Fruit fly (Drosophila melanogaster) whole organism, embryonic: ENCODE results near the gene CG3815.

Experiments used
- Ada2b ChIP-seq: fragments of 200-800 bp; sonication (Bioruptor generic); IDR thresholded peaks from 2 replicates; pipeline ENCODE4 v1.3.6; 2022; ENCODE audit warnings: missing biosample characterization, missing genetic modification characterization
- Adf1 ChIP-seq: fragments of 200-800 bp; sonication (Bioruptor generic); IDR thresholded peaks from 2 replicates; pipeline ENCODE4 v1.3.6; 2022; ENCODE audit warnings: missing biosample characterization, missing genetic modification characterization
- CG1024 ChIP-seq: fragments of 200-800 bp; sonication (Bioruptor generic); IDR thresholded peaks from 2 replicates; pipeline ENCODE4 v1.3.6; 2022; ENCODE audit warnings: missing biosample characterization, missing genetic modification characterization
- CG14441 ChIP-seq: fragments of 200-800 bp; sonication (Bioruptor generic); IDR thresholded peaks from 2 replicates; pipeline ENCODE4 v1.3.6; 2022; ENCODE audit warnings: missing biosample characterization, missing genetic modification characterization
- CG17385 ChIP-seq: fragments of 200-800 bp; sonication (Bioruptor generic); optimal IDR thresholded peaks from 3 replicates; lab custom pipeline; 2018; ENCODE audit warnings: missing biosample characterization, mild to moderate bottlenecking, missing genetic modification characterization
- CG18764 ChIP-seq: fragments of 200-800 bp; sonication (Bioruptor generic); optimal IDR thresholded peaks from 3 replicates; lab custom pipeline; 2016; ENCODE audit warnings: missing biosample characterization, missing genetic modification characterization
- CG2889 ChIP-seq: fragments of 200-800 bp; sonication (Bioruptor generic); IDR thresholded peaks from 3 replicates; pipeline ENCODE4 v1.3.6; 2022; ENCODE audit warnings: missing biosample characterization, missing genetic modification characterization
- CG32767 ChIP-seq: fragments of 200-800 bp; sonication (Bioruptor generic); IDR thresholded peaks from 2 replicates; pipeline ENCODE4 v1.3.6; 2022; ENCODE audit warnings: missing biosample characterization, missing genetic modification characterization
- CG32772 ChIP-seq: fragments of 200-800 bp; sonication (Bioruptor generic); IDR thresholded peaks from 2 replicates; pipeline ENCODE4 v1.3.6; 2022; ENCODE audit warnings: missing biosample characterization, missing genetic modification characterization
- CG34422 ChIP-seq: fragments of 200-800 bp; sonication (Bioruptor generic); IDR thresholded peaks from 3 replicates; pipeline ENCODE4 v1.3.6; 2022; ENCODE audit warnings: missing biosample characterization, missing genetic modification characterization
- CG3726 ChIP-seq: fragments of 200-800 bp; sonication (Bioruptor generic); IDR thresholded peaks from 3 replicates; pipeline ENCODE4, ENCODE4 v1.3.6; 2022; ENCODE audit warnings: missing biosample characterization, missing genetic modification characterization
- CG4360 ChIP-seq: fragments of 200-800 bp; sonication (Bioruptor generic); IDR thresholded peaks from 2 replicates; pipeline ENCODE4 v1.3.6; 2022; ENCODE audit warnings: missing biosample characterization, missing genetic modification characterization
- CG4730 ChIP-seq: fragments of 200-800 bp; sonication (Bioruptor generic); IDR thresholded peaks from 2 replicates; pipeline ENCODE4 v1.3.6; 2022; ENCODE audit warnings: missing biosample characterization, missing genetic modification characterization
- CG4820 ChIP-seq: fragments of 200-800 bp; sonication (Bioruptor generic); optimal IDR thresholded peaks from 3 replicates; lab custom pipeline; 2016; ENCODE audit warnings: missing biosample characterization, missing genetic modification characterization
- CG6175 ChIP-seq: fragments of 200-800 bp; sonication (Bioruptor generic); IDR thresholded peaks from 3 replicates; pipeline ENCODE4 v1.3.6; 2022; ENCODE audit warnings: missing biosample characterization, missing genetic modification characterization
- CG6791 ChIP-seq: fragments of 200-800 bp; sonication (Bioruptor generic); IDR thresholded peaks from 3 replicates; pipeline ENCODE4 v1.3.6; 2022; ENCODE audit warnings: missing biosample characterization, missing genetic modification characterization; ENCODE audit not compliant: partially characterized antibody
- CG7786 ChIP-seq: fragments of 200-800 bp; sonication (Bioruptor generic); optimal IDR thresholded peaks from 2 replicates; lab custom pipeline; 2016; ENCODE audit warnings: missing biosample characterization, missing genetic modification characterization
- CG8765 ChIP-seq: fragments of 200-800 bp; sonication (Bioruptor generic); IDR thresholded peaks from 2 replicates; pipeline ENCODE4 v1.3.6; 2022; ENCODE audit warnings: missing biosample characterization, missing genetic modification characterization
- CG8924 ChIP-seq: fragments of 200-800 bp; optimal IDR thresholded peaks from 3 replicates; lab custom pipeline; 2019; ENCODE audit warnings: missing biosample characterization, mild to moderate bottlenecking, missing genetic modification characterization, moderate library complexity
- CG9727 ChIP-seq: fragments of 200-800 bp; sonication (Bioruptor generic); optimal IDR thresholded peaks from 3 replicates; lab custom pipeline; 2017; ENCODE audit warnings: missing biosample characterization, mild to moderate bottlenecking, missing genetic modification characterization
- CTCF ChIP-seq: fragments of 200-800 bp; sonication (Bioruptor generic); optimal IDR thresholded peaks from 2 replicates; lab custom pipeline; 2017; ENCODE audit warnings: missing biosample characterization, mild to moderate bottlenecking, missing genetic modification characterization, moderate library complexity
- Chrac-16 ChIP-seq: fragments of 200-800 bp; sonication (Bioruptor generic); optimal IDR thresholded peaks from 3 replicates; lab custom pipeline; 2016; ENCODE audit warnings: missing biosample characterization, missing genetic modification characterization
- Doc2 ChIP-seq: fragments of 200-800 bp; sonication (Bioruptor generic); IDR thresholded peaks from 2 replicates; pipeline ENCODE4 v1.3.6; 2022; ENCODE audit warnings: missing biosample characterization, missing genetic modification characterization
- Ets65A ChIP-seq: fragments of 200-800 bp; sonication (Bioruptor generic); peaks from one replicate; lab custom pipeline; 2016; ENCODE audit warnings: missing biosample characterization, missing genetic modification characterization
- MBD-R2 ChIP-seq: fragments of 200-800 bp; sonication (Bioruptor generic); IDR thresholded peaks from 2 replicates; pipeline ENCODE4 v1.3.6; 2022; ENCODE audit warnings: missing biosample characterization, missing genetic modification characterization
- MESR4 ChIP-seq: fragments of 200-800 bp; sonication (Bioruptor generic); optimal IDR thresholded peaks from 2 replicates; lab custom pipeline; 2018; ENCODE audit warnings: missing biosample characterization, mild to moderate bottlenecking, missing genetic modification characterization, moderate library complexity
- NK7.1 ChIP-seq: fragments of 200-800 bp; sonication (Bioruptor generic); optimal IDR thresholded peaks from 3 replicates; lab custom pipeline; 2016; ENCODE audit warnings: missing biosample characterization, missing genetic modification characterization
- Nf-YA ChIP-seq: fragments of 200-800 bp; sonication (Bioruptor generic); IDR thresholded peaks from 2 replicates; pipeline ENCODE4 v1.3.6; 2022; ENCODE audit warnings: missing biosample characterization, missing genetic modification characterization
- Nf-YB ChIP-seq: fragments of 200-800 bp; sonication (Bioruptor generic); optimal IDR thresholded peaks from 3 replicates; lab custom pipeline; 2019; ENCODE audit warnings: missing biosample characterization, mild to moderate bottlenecking, missing genetic modification characterization, moderate library complexity
- PHDP ChIP-seq: fragments of 200-800 bp; sonication (Bioruptor generic); optimal IDR thresholded peaks from 3 replicates; lab custom pipeline; 2018; ENCODE audit warnings: missing biosample characterization, mild to moderate bottlenecking, missing genetic modification characterization, moderate library complexity
- Side ChIP-seq: fragments of 200-800 bp; sonication (Bioruptor generic); optimal IDR thresholded peaks from 2 replicates; lab custom pipeline; 2016; ENCODE audit warnings: missing biosample characterization, missing genetic modification characterization
- Sox102F ChIP-seq: fragments of 200-800 bp; sonication (Bioruptor generic); optimal IDR thresholded peaks from 2 replicates; lab custom pipeline; 2018; ENCODE audit warnings: missing biosample characterization, mild to moderate bottlenecking, missing genetic modification characterization, moderate library complexity
- Xbp1 ChIP-seq: fragments of 200-800 bp; sonication (Bioruptor generic); optimal IDR thresholded peaks from 3 replicates; lab custom pipeline; 2016; ENCODE audit warnings: missing biosample characterization, mild to moderate bottlenecking, missing genetic modification characterization
- YL-1 ChIP-seq: fragments of 200-800 bp; sonication (Bioruptor generic); optimal IDR thresholded peaks from 3 replicates; lab custom pipeline; 2017; ENCODE audit warnings: missing biosample characterization, mild to moderate bottlenecking, missing genetic modification characterization
- ac ChIP-seq: fragments of 200-800 bp; sonication (Bioruptor generic); optimal IDR thresholded peaks from 3 replicates; lab custom pipeline; 2017; ENCODE audit warnings: missing biosample characterization, mild to moderate bottlenecking, missing genetic modification characterization
- bigmax ChIP-seq: fragments of 200-800 bp; sonication (Bioruptor generic); optimal IDR thresholded peaks from 2 replicates; lab custom pipeline; 2018; ENCODE audit warnings: missing biosample characterization, mild to moderate bottlenecking, missing genetic modification characterization
- chinmo ChIP-seq: fragments of 200-800 bp; sonication (Bioruptor generic); IDR thresholded peaks from 4 replicates; pipeline ENCODE4 v1.3.6; 2022; ENCODE audit warnings: missing biosample characterization, missing genetic modification characterization; ENCODE audit not compliant: partially characterized antibody
- corto ChIP-seq: fragments of 200-800 bp; sonication (Bioruptor generic); optimal IDR thresholded peaks from 2 replicates; lab custom pipeline; 2016; ENCODE audit warnings: missing biosample characterization, mild to moderate bottlenecking, missing genetic modification characterization, moderate library complexity
- crol ChIP-seq: fragments of 200-800 bp; sonication (Bioruptor generic); IDR thresholded peaks from 2 replicates; pipeline ENCODE4 v1.3.6; 2022; ENCODE audit warnings: missing biosample characterization, missing genetic modification characterization
- dpn ChIP-seq, 2 experiments: fragments of 200-800 bp; sonication (Bioruptor generic); optimal IDR thresholded peaks; 3 replicates each; lab custom pipeline; 2016; ENCODE audit warnings: missing biosample characterization in 2 of 2, missing genetic modification characterization in 2 of 2
- gcm2 ChIP-seq: fragments of 200-800 bp; sonication (Bioruptor generic); optimal IDR thresholded peaks from 2 replicates; lab custom pipeline; 2016; ENCODE audit warnings: missing biosample characterization, missing genetic modification characterization
- gsb-n ChIP-seq: fragments of 200-800 bp; sonication (Bioruptor generic); optimal IDR thresholded peaks from 3 replicates; lab custom pipeline; 2018; ENCODE audit warnings: missing biosample characterization, mild to moderate bottlenecking, missing genetic modification characterization
- hb ChIP-seq: fragments of 200-800 bp; sonication (Bioruptor generic); IDR thresholded peaks from 3 replicates; pipeline ENCODE4 v1.3.6; 2022; ENCODE audit warnings: missing biosample characterization, missing genetic modification characterization; ENCODE audit not compliant: partially characterized antibody
- inv ChIP-seq: fragments of 200-800 bp; sonication (Bioruptor generic); IDR thresholded peaks from 2 replicates; pipeline ENCODE4 v1.3.6; 2022; ENCODE audit warnings: missing biosample characterization, missing genetic modification characterization; ENCODE audit not compliant: partially characterized antibody
- maf-S ChIP-seq: fragments of 200-800 bp; sonication (Bioruptor generic); optimal IDR thresholded peaks from 2 replicates; lab custom pipeline; 2016; ENCODE audit warnings: missing biosample characterization, missing genetic modification characterization
- pho ChIP-seq: fragments of 200-800 bp; sonication (Bioruptor generic); optimal IDR thresholded peaks from 2 replicates; lab custom pipeline; 2016; ENCODE audit warnings: missing biosample characterization, missing genetic modification characterization
- rib ChIP-seq: fragments of 200-800 bp; sonication (Bioruptor generic); IDR thresholded peaks from 2 replicates; pipeline ENCODE4 v1.3.6; 2022; ENCODE audit warnings: missing biosample characterization, missing genetic modification characterization
- run ChIP-seq: fragments of 200-800 bp; sonication (Bioruptor generic); optimal IDR thresholded peaks from 3 replicates; lab custom pipeline; 2018; ENCODE audit warnings: missing biosample characterization, mild to moderate bottlenecking, missing genetic modification characterization
- sima ChIP-seq: fragments of 200-800 bp; sonication (Bioruptor generic); optimal IDR thresholded peaks from 2 replicates; lab custom pipeline; 2016; ENCODE audit warnings: missing biosample characterization, missing genetic modification characterization
- tup ChIP-seq: fragments of 200-800 bp; sonication (Bioruptor generic); optimal IDR thresholded peaks from 2 replicates; lab custom pipeline; 2016; ENCODE audit warnings: missing biosample characterization, mild to moderate bottlenecking, missing genetic modification characterization, moderate library complexity
- wek ChIP-seq: fragments of 200-800 bp; sonication (Bioruptor generic); optimal IDR thresholded peaks from 3 replicates; lab custom pipeline; 2018; ENCODE audit warnings: missing biosample characterization, mild to moderate bottlenecking, missing genetic modification characterization, moderate library complexity

The CG3815 gene

DNA sequence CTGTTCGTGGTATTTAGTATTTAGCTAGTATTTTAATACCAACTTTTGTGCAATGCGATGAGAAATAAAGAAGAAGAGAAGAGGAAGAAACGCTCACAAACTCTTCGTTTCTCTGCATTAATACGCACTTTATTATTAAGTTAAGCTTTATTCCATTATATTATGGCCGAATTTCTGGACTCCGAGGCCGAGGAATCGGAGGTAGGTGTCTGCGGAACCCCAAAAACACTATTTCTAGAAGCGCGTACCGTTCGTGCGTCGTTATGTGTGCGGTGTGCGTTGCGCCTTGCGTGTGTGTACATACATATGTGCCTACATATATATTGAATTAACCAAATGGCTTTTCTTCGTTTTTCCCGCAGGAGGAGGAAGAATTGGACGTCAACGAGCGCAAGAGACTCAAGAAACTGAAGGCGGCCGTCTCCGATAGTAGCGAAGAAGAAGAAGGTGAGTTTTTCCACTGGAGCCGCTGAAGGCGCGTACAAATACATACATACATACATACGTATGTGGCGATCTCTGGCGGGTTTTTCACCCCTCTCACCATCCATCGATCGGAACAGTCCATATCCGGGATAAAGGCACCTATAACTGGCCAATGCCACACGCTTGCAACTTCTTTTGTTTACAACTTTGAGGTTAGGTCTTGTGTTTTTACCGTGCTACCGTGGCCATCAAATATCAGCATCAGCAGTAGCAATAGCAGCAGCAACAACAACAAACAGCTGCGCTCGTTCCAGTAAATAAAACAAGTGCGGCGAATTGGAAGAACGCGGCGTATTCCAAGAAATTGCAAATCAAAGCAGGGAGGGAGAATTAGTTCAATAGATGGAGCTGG is 27.2 kb upstream of the CG3815 start, which contains the start of gene Spt6 (continued):
- TF ChIP-seq hb (GFP tag; lab: Robert Waterston, UW) (no peak), run (tag; lab: Kevin White, UChicago) (no peak), CG14441 (GFP tag; lab: Robert Waterston, UW) (no peak), inv (GFP tag; lab: Robert Waterston, UW) (no peak), CG32772 (GFP tag; lab: Robert Waterston, UW) (no peak), PHDP (tag; lab: Kevin White, UChicago) (no peak), rib (no peak), Sox102F (GFP tag; lab: Kevin White, UChicago) (no peak), CG3726 (GFP tag; lab: Robert Waterston, UW) (no peak), CTCF (GFP tag; lab: Kevin White, UChicago) (no peak), gsb-n (no peak), CG9727 (GFP tag; lab: Kevin White, UChicago) (no peak), Nf-YB (GFP tag; lab: Kevin White, UChicago) (no peak), pho (GFP tag; lab: Kevin White, UChicago) (no peak), YL-1 (GFP tag; lab: Kevin White, UChicago) (peak; percentile 70), CG1024 (GFP tag; lab: Robert Waterston, UW) (no peak), Adf1 (no peak), corto (GFP tag; lab: Kevin White, UChicago) (peak; percentile 12), Side (GFP tag; lab: Kevin White, UChicago) (no peak), Doc2 (GFP tag; lab: Robert Waterston, UW) (no peak), wek (no peak), MBD-R2 (GFP tag; lab: Robert Waterston, UW) (no peak), Nf-YA (GFP tag; lab: Robert Waterston, UW) (no peak), CG6175 (GFP tag; lab: Robert Waterston, UW) (no peak), ac (GFP tag; lab: Kevin White, UChicago) (no peak), CG8924 (tag; lab: Kevin White, UChicago) (no peak), crol (GFP tag; lab: Robert Waterston, UW) (peak; percentile 69), CG34422 (GFP tag; lab: Robert Waterston, UW) (peak; percentile 40; the same call in 1 of the 3 replicates), dpn (GFP tag; optimal IDR thresholded peaks at IDR 0.05; lab: Kevin White, UChicago) (no peak), CG7786 (GFP tag; lab: Kevin White, UChicago) (no peak), MESR4 (GFP tag; lab: Kevin White, UChicago) (peak; percentile 91), CG32767 (GFP tag; lab: Robert Waterston, UW) (peak; percentile 41), Xbp1 (GFP tag; lab: Kevin White, UChicago) (no peak), CG18764 (GFP tag; lab: Kevin White, UChicago) (no peak), bigmax (peak; percentile 95), maf-S (no peak), CG4730 (GFP tag; lab: Robert Waterston, UW) (no peak), Ets65A (GFP tag; lab: Kevin White, UChicago) (no peak), tup (GFP tag; lab: Kevin White, UChicago) (no peak), NK7.1 (no peak), gcm2 (GFP tag; lab: Kevin White, UChicago) (no peak), Chrac-16 (GFP tag; lab: Kevin White, UChicago) (no peak), chinmo (GFP tag; lab: Robert Waterston, UW) (0 out of 4 replicates have a peak, but pooled peaks have one; percentile 68), CG17385 (GFP tag; lab: Kevin White, UChicago) (peak; percentile 96), CG4820 (no peak), Ada2b (no peak), CG6791 (GFP tag; lab: Robert Waterston, UW) (no peak), CG2889 (no peak), CG8765 (no peak), CG4360 (GFP tag; lab: Robert Waterston, UW) (peak; percentile 78), sima (no peak)
